Worm (Caenorhabditis elegans): ENCODE data around the gene F35F11.2.

The F35F11.2 gene

DNA sequence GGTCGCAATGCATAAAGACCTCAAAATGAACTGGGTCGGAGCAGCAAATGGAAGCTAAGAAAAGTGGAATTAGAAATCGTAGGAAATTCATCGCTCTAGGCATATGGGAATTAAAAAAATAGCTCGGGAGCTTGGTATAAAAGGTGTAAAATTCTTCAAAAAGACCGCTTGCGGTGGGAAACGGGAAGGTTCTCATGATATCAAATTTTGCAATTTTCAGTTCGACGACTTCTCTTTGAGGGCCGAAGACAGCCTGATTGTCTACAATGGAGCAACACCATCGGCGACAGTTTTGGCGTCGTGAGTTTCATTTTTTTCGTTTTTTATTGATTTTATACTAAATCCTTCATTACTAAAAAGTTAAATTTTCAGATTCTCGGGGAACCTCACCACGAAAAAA lies 41.6 kb upstream of the F35F11.2 start, which contains the start of gene F47C12.8:
TSS of gene F47C12.8 (minus strand) at position 101 of the 400 bp plus-strand sequence.
- TF ChIP-seq elt-3 (tag; optimal IDR thresholded peaks at IDR 0.05), result no peak
- no peak for TF ChIP-seq fos-1 (tag; optimal IDR thresholded peaks at IDR 0.05)
- no peak for TF ChIP-seq unc-86 (tag; optimal IDR thresholded peaks at IDR 0.05)
- no peak for TF ChIP-seq lin-14 (GFP tag; optimal IDR thresholded peaks at IDR 0.05)
- TF ChIP-seq ceh-63 (GFP tag; optimal IDR thresholded peaks at IDR 0.05), result no peak
- TF ChIP-seq ceh-88 (GFP tag; IDR thresholded peaks at IDR 0.05), result no peak
- TF ChIP-seq elt-2 (tag; optimal IDR thresholded peaks at IDR 0.05), result no peak
- TF ChIP-seq nhr-76 (tag; optimal IDR thresholded peaks at IDR 0.05), result no peak
- no peak for TF ChIP-seq alr-1 (tag; optimal IDR thresholded peaks at IDR 0.05; ENCODE audit: borderline replicate concordance)
- no peak for TF ChIP-seq nhr-19 (GFP tag; conservative IDR thresholded peaks at IDR 0.05)
- no peak for TF ChIP-seq ceh-90 (tag; optimal IDR thresholded peaks at IDR 0.05)
- TF ChIP-seq C16A3.4 (tag; optimal IDR thresholded peaks at IDR 0.05), result no peak

DNA sequence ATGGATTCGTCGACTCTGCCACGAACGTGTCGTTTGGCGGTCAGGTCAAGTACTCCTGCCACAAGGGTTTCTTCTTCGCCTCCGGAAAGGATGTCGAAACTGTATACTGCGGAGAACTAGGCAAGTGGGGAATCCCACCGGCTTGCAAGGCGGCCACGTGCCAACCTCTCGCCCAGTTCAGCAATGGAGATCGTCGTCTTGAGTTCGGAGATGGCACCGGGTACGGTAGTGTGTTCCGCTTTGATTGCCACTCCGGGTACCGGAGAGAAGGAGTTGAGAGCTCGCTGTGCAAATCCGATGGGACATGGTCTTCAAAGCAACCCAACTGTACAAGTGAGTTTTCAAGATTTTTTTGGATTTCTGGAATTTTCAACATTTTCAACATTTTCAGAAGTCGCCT lies 40.4 kb upstream of the F35F11.2 start:
- TF ChIP-seq fkh-4 (tag; optimal IDR thresholded peaks at IDR 0.05; ENCODE audit: borderline replicate concordance) (no peak), unc-30 (tag; optimal IDR thresholded peaks at IDR 0.05) (no peak), aly-2 (tag; optimal IDR thresholded peaks at IDR 0.05) (no peak), irx-1 (tag; optimal IDR thresholded peaks at IDR 0.05) (no peak), mdl-1 (tag; optimal IDR thresholded peaks at IDR 0.05) (no peak), nhr-20 (tag; optimal IDR thresholded peaks at IDR 0.05) (no peak)

ce11 chrIV:4004221-4004620 lies 35.9 kb upstream of the F35F11.2 start:
- TF ChIP-seq ceh-90 (tag; optimal IDR thresholded peaks at IDR 0.05), result no peak

- TF ChIP-seq lsy-2 (tag; optimal IDR thresholded peaks at IDR 0.05) (no peak), lin-14 (GFP tag; optimal IDR thresholded peaks at IDR 0.05) (peak; percentile 58), efl-1 (optimal IDR thresholded peaks at IDR 0.05) (no peak), efl-1 (GFP tag; optimal IDR thresholded peaks at IDR 0.05 in 1 of 2) (no peak), nhr-85 (tag) (no peak), ztf-4 (tag; optimal IDR thresholded peaks at IDR 0.05) (no peak), fkh-10 (GFP tag; optimal IDR thresholded peaks at IDR 0.05) (peak; percentile 42), nhr-237 (tag; optimal IDR thresholded peaks at IDR 0.05) (no peak), Y116A8C.19 (tag; optimal IDR thresholded peaks at IDR 0.05; ENCODE audit: borderline replicate concordance) (no peak)
Observed at ce11 chrIV:4005166-4005565, 34.9 kb upstream of the F35F11.2 start.

DNA sequence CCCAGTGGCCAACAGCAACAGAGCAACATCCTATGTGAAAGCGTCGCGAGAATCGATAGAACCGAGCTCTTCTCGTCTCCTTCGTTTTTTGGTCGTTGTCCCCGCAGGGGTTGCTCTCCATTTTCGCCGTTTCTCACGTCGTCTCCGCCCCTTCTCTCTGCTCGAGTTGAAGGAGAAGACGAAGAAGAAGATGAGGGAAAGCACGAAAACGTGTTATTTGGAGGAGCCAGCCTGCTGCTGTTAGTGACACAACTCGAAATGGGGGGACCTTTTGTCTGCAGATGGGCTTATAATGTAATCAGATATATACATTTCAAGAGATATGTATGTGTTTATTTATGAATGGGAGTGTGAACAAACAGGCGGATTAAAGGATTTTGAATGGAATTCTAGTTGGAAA lies 32.4 kb upstream of the F35F11.2 start, which contains the start of gene W02C12.2:
TSS of gene W02C12.2 (minus strand) at position 277 of the 400 bp plus-strand sequence.
- TF ChIP-seq mef-2 (tag; optimal IDR thresholded peaks at IDR 0.05) (no peak), nhr-85 (tag) (no peak), pqm-1 (tag; optimal IDR thresholded peaks at IDR 0.05) (no peak), lin-14 (GFP tag; optimal IDR thresholded peaks at IDR 0.05) (peak; percentile 71), pag-3 (tag; optimal IDR thresholded peaks at IDR 0.05; ENCODE audit: borderline replicate concordance, insufficient read depth) (no peak), lin-35 (GFP tag; optimal IDR thresholded peaks at IDR 0.05) (peak in 1 of 2 experiments; percentile 9), irx-1 (tag; optimal IDR thresholded peaks at IDR 0.05) (no peak), ceh-82 (tag; optimal IDR thresholded peaks at IDR 0.05) (peak in 1 of 3 experiments; percentile 44), rnt-1 (tag; optimal IDR thresholded peaks at IDR 0.05) (peak; percentile 6), ztf-4 (tag; optimal IDR thresholded peaks at IDR 0.05) (no peak)

DNA sequence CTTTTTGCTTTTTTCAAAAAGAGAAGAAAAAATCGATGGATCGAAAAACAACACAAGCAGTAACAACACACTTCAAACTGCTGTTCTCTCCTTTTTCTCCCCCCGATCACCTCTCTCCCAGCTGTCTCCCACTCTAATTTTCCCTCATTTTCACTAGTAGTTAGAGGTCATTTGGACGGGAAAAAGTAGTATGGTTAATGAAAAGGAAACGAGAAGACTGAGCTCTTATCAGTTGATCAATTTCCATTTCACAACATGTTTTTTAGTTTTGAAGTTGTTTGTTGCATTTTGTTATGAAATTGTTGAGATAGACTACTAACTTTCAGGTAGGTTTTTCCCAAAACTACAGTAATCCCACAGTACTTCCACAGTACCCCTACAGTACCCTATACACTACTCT lies 31.6 kb upstream of the F35F11.2 start:
- no peak for TF ChIP-seq tlp-1 (tag; optimal IDR thresholded peaks at IDR 0.05)
- TF ChIP-seq elt-2 (tag; optimal IDR thresholded peaks at IDR 0.05), result no peak
- TF ChIP-seq lin-39 (tag; optimal IDR thresholded peaks at IDR 0.05), result no peak
- no peak for TF ChIP-seq dsc-1 (tag; optimal IDR thresholded peaks at IDR 0.05)
- no peak for TF ChIP-seq mef-2 (tag; optimal IDR thresholded peaks at IDR 0.05)
- no peak for TF ChIP-seq xbp-1 (tag; optimal IDR thresholded peaks at IDR 0.05)
- no peak for TF ChIP-seq nhr-19 (GFP tag; conservative IDR thresholded peaks at IDR 0.05)
- no peak for TF ChIP-seq fkh-4 (tag; optimal IDR thresholded peaks at IDR 0.05; ENCODE audit: borderline replicate concordance)
- TF ChIP-seq efl-1 (optimal IDR thresholded peaks at IDR 0.05), result no peak
- TF ChIP-seq efl-1 (GFP tag; optimal IDR thresholded peaks at IDR 0.05 in 1 of 2), result peak in 1 of 2 experiments; percentile 1
- TF ChIP-seq efl-3 (GFP tag; optimal IDR thresholded peaks at IDR 0.05), result no peak
- no peak for TF ChIP-seq egl-13 (tag; optimal IDR thresholded peaks at IDR 0.05)
- peak; percentile 34 for TF ChIP-seq lin-14 (GFP tag; optimal IDR thresholded peaks at IDR 0.05)
- TF ChIP-seq mab-9 (GFP tag; IDR thresholded peaks at IDR 0.05), result no peak
- TF ChIP-seq blmp-1 (tag; optimal IDR thresholded peaks at IDR 0.05), result peak; percentile 95
- no peak for TF ChIP-seq tbx-2 (tag; optimal IDR thresholded peaks at IDR 0.05)
